Fruit fly (Drosophila melanogaster): Measurements from ENCODE around the gene RhoGAP92B.

RhoGAP92B gene

DNA sequence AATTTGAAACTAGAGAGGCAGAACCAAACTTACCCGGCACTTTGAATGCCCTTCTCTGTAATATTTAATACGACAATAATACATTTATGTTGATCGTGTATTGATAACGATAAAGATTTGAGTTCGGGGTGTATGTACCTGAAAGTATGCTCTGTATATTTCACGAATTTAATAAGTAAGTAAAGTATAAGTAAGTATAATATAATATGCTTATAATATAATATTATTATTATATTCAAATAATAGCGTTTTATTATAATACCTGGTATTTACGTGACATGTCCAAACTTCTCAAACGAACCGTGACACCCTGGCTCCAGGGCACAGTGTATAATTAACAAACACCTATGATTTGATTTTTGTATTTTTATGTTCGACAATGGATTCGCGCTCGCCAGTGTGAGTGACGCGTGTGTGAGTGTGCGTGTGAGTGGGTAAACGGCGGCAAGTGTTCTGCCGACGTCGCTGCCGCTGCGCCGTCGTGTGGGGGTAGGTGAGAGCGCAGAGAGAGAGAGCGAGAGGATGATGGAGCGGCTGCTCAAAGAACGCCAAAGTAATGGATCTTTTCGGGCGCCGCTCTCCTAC, 15.3 kb upstream of the RhoGAP92B start (continued):
- peak; percentile 86 for TF ChIP-seq Fer3 (tag; optimal IDR thresholded peaks at IDR 0.05)
- no peak for TF ChIP-seq Bgb (GFP tag; IDR thresholded peaks at IDR 0.05; ENCODE audit: partially characterized antibody)
- TF ChIP-seq Xrp1 (GFP tag; IDR thresholded peaks at IDR 0.05): peak; percentile 24; the same call in 1 of the 2 replicates
- no peak for TF ChIP-seq tup (GFP tag; optimal IDR thresholded peaks at IDR 0.05)
- TF ChIP-seq CG12659 (GFP tag; optimal IDR thresholded peaks at IDR 0.05): peak; percentile 78
- TF ChIP-seq CG6765 (GFP tag; optimal IDR thresholded peaks at IDR 0.05): peak; percentile 76
- peak; percentile 16 for TF ChIP-seq fd64A (GFP tag; optimal IDR thresholded peaks at IDR 0.05)
- TF ChIP-seq CG11695 (GFP tag; IDR thresholded peaks at IDR 0.05): peak; percentile 76
- TF ChIP-seq CG1792 (GFP tag; optimal IDR thresholded peaks at IDR 0.05): no peak
- TF ChIP-seq CG8765 (GFP tag; IDR thresholded peaks at IDR 0.05): no peak
- TF ChIP-seq GATAe (GFP tag; conservative IDR thresholded peaks at IDR 0.05): no peak
- no peak for TF ChIP-seq CG32772 (GFP tag; IDR thresholded peaks at IDR 0.05)
- no peak for TF ChIP-seq maf-S (GFP tag; optimal IDR thresholded peaks at IDR 0.05)
- TF ChIP-seq lilli (GFP tag; optimal IDR thresholded peaks at IDR 0.05): peak; percentile 23
- no peak for TF ChIP-seq CG3726 (GFP tag; IDR thresholded peaks at IDR 0.05)
- TF ChIP-seq CG12942 (GFP tag; optimal IDR thresholded peaks at IDR 0.05): peak; percentile 39
- peak; percentile 45 for TF ChIP-seq CG12299 (tag; optimal IDR thresholded peaks at IDR 0.05)
- TF ChIP-seq Med (GFP tag): peak; percentile 72
- no peak for TF ChIP-seq disco-r (GFP tag; optimal IDR thresholded peaks at IDR 0.05)
- no peak for TF ChIP-seq CG3163 (GFP tag; optimal IDR thresholded peaks at IDR 0.05)
- peak; percentile 58; the same call in 1 of the 2 replicates for TF ChIP-seq sob (GFP tag; IDR thresholded peaks at IDR 0.05)
- TF ChIP-seq CG17385 (GFP tag; optimal IDR thresholded peaks at IDR 0.05): peak; percentile 64
- TF ChIP-seq CG32532 (GFP tag; IDR thresholded peaks at IDR 0.05): peak; percentile 76
- peak; percentile 87 for TF ChIP-seq CG8924 (tag; optimal IDR thresholded peaks at IDR 0.05)
- peak; percentile 16 for TF ChIP-seq gro (GFP tag; optimal IDR thresholded peaks at IDR 0.05)
- TF ChIP-seq cato (GFP tag; optimal IDR thresholded peaks at IDR 0.05; ENCODE audit: borderline replicate concordance): peak; percentile 6
- TF ChIP-seq CG12071 (GFP tag; optimal IDR thresholded peaks at IDR 0.05): peak; percentile 33
- peak; percentile 13 for TF ChIP-seq B-H2 (GFP tag; optimal IDR thresholded peaks at IDR 0.05)
- TF ChIP-seq CG11723 (GFP tag; optimal IDR thresholded peaks at IDR 0.05): no peak
- peak; percentile 62 for TF ChIP-seq CG7372 (GFP tag; IDR thresholded peaks at IDR 0.05)
- TF ChIP-seq az2 (GFP tag; optimal IDR thresholded peaks at IDR 0.05): peak; percentile 28
- peak; percentile 23 for TF ChIP-seq MTF-1 (GFP tag; optimal IDR thresholded peaks at IDR 0.05; ENCODE audit: borderline replicate concordance)
- TF ChIP-seq slou (GFP tag; optimal IDR thresholded peaks at IDR 0.05): no peak
- TF ChIP-seq CG2875 (GFP tag; optimal IDR thresholded peaks at IDR 0.05): peak; percentile 40
- TF ChIP-seq ci (GFP tag; IDR thresholded peaks at IDR 0.05): 0 out of 3 replicates have a peak, but pooled peaks have one; percentile 20
- no peak for TF ChIP-seq H15 (GFP tag; IDR thresholded peaks at IDR 0.05)
- peak; percentile 81 for TF ChIP-seq CG6854 (GFP tag; optimal IDR thresholded peaks at IDR 0.05)
- peak; percentile 70 for TF ChIP-seq CG10654 (GFP tag; optimal IDR thresholded peaks at IDR 0.05)
- no peak for TF ChIP-seq pfk (GFP tag; optimal IDR thresholded peaks at IDR 0.05)
- TF ChIP-seq CG8290 (GFP tag; optimal IDR thresholded peaks at IDR 0.05): no peak
- TF ChIP-seq CG8290 (tag; optimal IDR thresholded peaks at IDR 0.05): peak in 1 of 2 experiments; percentile 49
- peak; percentile 13; the same call in 1 of the 2 replicates for TF ChIP-seq seq (GFP tag; IDR thresholded peaks at IDR 0.05)
- no peak for TF ChIP-seq Mrtf (GFP tag; IDR thresholded peaks at IDR 0.05)
- TF ChIP-seq CG15696 (tag; optimal IDR thresholded peaks at IDR 0.05): peak; percentile 18
- TF ChIP-seq CG9797 (GFP tag; optimal IDR thresholded peaks at IDR 0.05): no peak
- TF ChIP-seq CG15601 (tag; optimal IDR thresholded peaks at IDR 0.05): peak; percentile 13
- TF ChIP-seq BEAF-32 (GFP tag; optimal IDR thresholded peaks at IDR 0.05): no peak
- peak; percentile 55 for TF ChIP-seq CG30403 (GFP tag; optimal IDR thresholded peaks at IDR 0.05)
- peak; percentile 54 for TF ChIP-seq CG8388 (GFP tag; optimal IDR thresholded peaks at IDR 0.05)
- TF ChIP-seq CG12769 (tag; optimal IDR thresholded peaks at IDR 0.05): peak; percentile 32

Data from whole organism, embryonic.